Fruit fly (Drosophila melanogaster) whole organism, embryonic: ENCODE data around the gene trem.

Experiments
- Ada2b ChIP-seq: fragments of 200-800 bp; sonication (Bioruptor generic); IDR thresholded peaks from 2 replicates; pipeline ENCODE4 v1.3.6; 2022; ENCODE audit warnings: missing biosample characterization, missing genetic modification characterization
- Adf1 ChIP-seq: fragments of 200-800 bp; sonication (Bioruptor generic); IDR thresholded peaks from 2 replicates; pipeline ENCODE4 v1.3.6; 2022; ENCODE audit warnings: missing biosample characterization, missing genetic modification characterization
- CG1024 ChIP-seq: fragments of 200-800 bp; sonication (Bioruptor generic); IDR thresholded peaks from 2 replicates; pipeline ENCODE4 v1.3.6; 2022; ENCODE audit warnings: missing biosample characterization, missing genetic modification characterization
- CG10959 ChIP-seq: fragments of 200-800 bp; sonication (Bioruptor generic); IDR thresholded peaks from 2 replicates; pipeline ENCODE4 v1.3.6; 2022; ENCODE audit warnings: missing biosample characterization, missing genetic modification characterization
- CG11398 ChIP-seq: fragments of 200-800 bp; sonication (Bioruptor generic); optimal IDR thresholded peaks from 2 replicates; lab custom pipeline; 2016; ENCODE audit warnings: missing biosample characterization, missing genetic modification characterization
- CG12391 ChIP-seq: fragments of 200-800 bp; sonication (Bioruptor generic); optimal IDR thresholded peaks from 3 replicates; lab custom pipeline; 2018; ENCODE audit warnings: missing biosample characterization, mild to moderate bottlenecking, missing genetic modification characterization, moderate library complexity
- CG13624 ChIP-seq: fragments of 200-800 bp; sonication (Bioruptor generic); optimal IDR thresholded peaks from 2 replicates; lab custom pipeline; 2016; ENCODE audit warnings: missing biosample characterization, missing genetic modification characterization
- CG1602 ChIP-seq: fragments of 200-800 bp; sonication (Bioruptor generic); optimal IDR thresholded peaks from 3 replicates; lab custom pipeline; 2016; ENCODE audit warnings: missing biosample characterization, missing genetic modification characterization
- CG1603 ChIP-seq: fragments of 200-800 bp; sonication (Bioruptor generic); optimal IDR thresholded peaks from 2 replicates; lab custom pipeline; 2019; ENCODE audit warnings: missing biosample characterization, mild to moderate bottlenecking, missing genetic modification characterization, moderate library complexity
- CG1647 ChIP-seq: fragments of 200-800 bp; sonication (Bioruptor generic); optimal IDR thresholded peaks from 3 replicates; lab custom pipeline; 2016; ENCODE audit warnings: missing biosample characterization, missing genetic modification characterization
- CG16813 ChIP-seq: fragments of 200-800 bp; sonication (Bioruptor generic); IDR thresholded peaks from 3 replicates; pipeline ENCODE4 v1.3.6; 2022; ENCODE audit warnings: missing biosample characterization, missing genetic modification characterization; ENCODE audit not compliant: partially characterized antibody
- CG17359 ChIP-seq: fragments of 200-800 bp; sonication (Bioruptor generic); optimal IDR thresholded peaks from 3 replicates; lab custom pipeline; 2018; ENCODE audit warnings: missing biosample characterization, mild to moderate bottlenecking, missing genetic modification characterization, moderate library complexity
- CG1792 ChIP-seq: fragments of 200-800 bp; sonication (Bioruptor generic); optimal IDR thresholded peaks from 2 replicates; lab custom pipeline; 2016; ENCODE audit warnings: missing biosample characterization, missing genetic modification characterization
- CG2120 ChIP-seq: fragments of 200-800 bp; sonication (Bioruptor generic); optimal IDR thresholded peaks from 3 replicates; lab custom pipeline; 2016; ENCODE audit warnings: missing biosample characterization, missing genetic modification characterization
- CG3407 ChIP-seq: fragments of 200-800 bp; sonication (Bioruptor generic); optimal IDR thresholded peaks from 2 replicates; lab custom pipeline; 2018; ENCODE audit warnings: missing biosample characterization, mild to moderate bottlenecking, missing genetic modification characterization
- CG3847 ChIP-seq: fragments of 200-800 bp; sonication (Bioruptor generic); IDR thresholded peaks from 2 replicates; pipeline ENCODE4 v1.3.6; 2022; ENCODE audit warnings: missing biosample characterization, missing genetic modification characterization
- CG42726 ChIP-seq: fragments of 200-800 bp; sonication (Bioruptor generic); IDR thresholded peaks from 2 replicates; pipeline ENCODE4 v1.3.6; 2022; ENCODE audit warnings: missing biosample characterization, missing genetic modification characterization; ENCODE audit not compliant: partially characterized antibody
- CG6765 ChIP-seq: fragments of 200-800 bp; sonication (Bioruptor generic); optimal IDR thresholded peaks from 3 replicates; lab custom pipeline; 2017; ENCODE audit warnings: missing biosample characterization, mild to moderate bottlenecking, missing genetic modification characterization
- CG7928 ChIP-seq: fragments of 200-800 bp; sonication (Bioruptor generic); optimal IDR thresholded peaks from 2 replicates; lab custom pipeline; 2017; ENCODE audit warnings: missing biosample characterization, mild to moderate bottlenecking, missing genetic modification characterization
- CG9876 ChIP-seq: fragments of 200-800 bp; sonication (Bioruptor generic); optimal IDR thresholded peaks from 2 replicates; lab custom pipeline; 2016; ENCODE audit warnings: missing biosample characterization, missing genetic modification characterization
- CG9932 ChIP-seq: fragments of 200-800 bp; sonication (Bioruptor generic); IDR thresholded peaks from 2 replicates; pipeline ENCODE4 v1.3.6; 2022; ENCODE audit warnings: missing biosample characterization, missing genetic modification characterization
- CrebB ChIP-seq: fragments of 200-800 bp; sonication (Bioruptor generic); optimal IDR thresholded peaks from 3 replicates; lab custom pipeline; 2018; ENCODE audit warnings: missing biosample characterization, mild to moderate bottlenecking, missing genetic modification characterization
- Dad ChIP-seq: fragments of 200-800 bp; sonication (Bioruptor generic); optimal IDR thresholded peaks from 3 replicates; lab custom pipeline; 2016; ENCODE audit warnings: missing biosample characterization, missing genetic modification characterization
- Dek ChIP-seq: fragments of 200-800 bp; sonication (Bioruptor generic); optimal IDR thresholded peaks from 3 replicates; lab custom pipeline; 2019; ENCODE audit warnings: missing biosample characterization, mild to moderate bottlenecking, missing genetic modification characterization, moderate library complexity
- Dfd ChIP-seq, 2 experiments: fragments of >200 bp; optimal IDR thresholded peaks; 2 replicates each; lab custom pipeline; 2017; ENCODE audit warnings: missing biosample characterization in 2 of 2, missing genetic modification characterization in 2 of 2
- ERR ChIP-seq: fragments of 200-800 bp; sonication (Bioruptor generic); optimal IDR thresholded peaks from 2 replicates; lab custom pipeline; 2016; ENCODE audit warnings: missing biosample characterization, missing genetic modification characterization
- Gsc ChIP-seq: fragments of 200-800 bp; sonication (Bioruptor generic); IDR thresholded peaks from 2 replicates; pipeline ENCODE4 v1.3.6; 2022; ENCODE audit warnings: missing biosample characterization, missing genetic modification characterization
- Gug ChIP-seq: fragments of 200-800 bp; sonication (Bioruptor generic); IDR thresholded peaks from 4 replicates; pipeline ENCODE4 v1.3.6; 2022; ENCODE audit warnings: missing biosample characterization, missing genetic modification characterization
- HLH4C ChIP-seq: fragments of 200-800 bp; sonication (Bioruptor generic); IDR thresholded peaks from 3 replicates; pipeline ENCODE4 v1.3.6; 2022; ENCODE audit warnings: missing biosample characterization, missing genetic modification characterization; ENCODE audit not compliant: partially characterized antibody
- Hey ChIP-seq: fragments of 200-800 bp; sonication (Bioruptor generic); optimal IDR thresholded peaks from 3 replicates; lab custom pipeline; 2018; ENCODE audit warnings: missing biosample characterization, mild to moderate bottlenecking, missing genetic modification characterization
- Mes4 ChIP-seq: fragments of 200-800 bp; sonication (Bioruptor generic); optimal IDR thresholded peaks from 2 replicates; lab custom pipeline; 2016; ENCODE audit warnings: missing biosample characterization, missing genetic modification characterization
- Mrtf ChIP-seq: fragments of 200-800 bp; sonication (Bioruptor generic); IDR thresholded peaks from 3 replicates; pipeline ENCODE4 v1.3.6; 2022; ENCODE audit warnings: missing biosample characterization, missing genetic modification characterization
- amos ChIP-seq: fragments of 200-800 bp; sonication (Bioruptor generic); IDR thresholded peaks from 2 replicates; pipeline ENCODE4 v1.3.6; 2022; ENCODE audit warnings: missing biosample characterization, missing genetic modification characterization; ENCODE audit not compliant: partially characterized antibody
- chm ChIP-seq: fragments of 200-800 bp; sonication (Bioruptor generic); IDR thresholded peaks from 2 replicates; pipeline ENCODE4 v1.3.6; 2022; ENCODE audit warnings: missing biosample characterization, missing genetic modification characterization
- dysf ChIP-seq: fragments of 200-800 bp; sonication (Bioruptor generic); IDR thresholded peaks from 3 replicates; pipeline ENCODE4 v1.3.6; 2022; ENCODE audit warnings: missing biosample characterization, missing genetic modification characterization
- gfzf ChIP-seq: fragments of 200-800 bp; sonication (Bioruptor generic); optimal IDR thresholded peaks from 2 replicates; lab custom pipeline; 2016; ENCODE audit warnings: missing biosample characterization, mild to moderate bottlenecking, missing genetic modification characterization, moderate library complexity
- knrl ChIP-seq: fragments of 200-800 bp; sonication (Bioruptor generic); IDR thresholded peaks from 3 replicates; pipeline ENCODE4 v1.3.6; 2022; ENCODE audit warnings: missing biosample characterization, missing genetic modification characterization; ENCODE audit not compliant: partially characterized antibody
- lbe ChIP-seq: fragments of 200-800 bp; sonication (Bioruptor generic); optimal IDR thresholded peaks from 2 replicates; lab custom pipeline; 2016; ENCODE audit warnings: missing biosample characterization, mild to moderate bottlenecking, missing genetic modification characterization
- onecut ChIP-seq: fragments of 200-800 bp; sonication (Bioruptor generic); IDR thresholded peaks from 2 replicates; pipeline ENCODE4 v1.3.6; 2022; ENCODE audit warnings: missing biosample characterization, missing genetic modification characterization
- pnt ChIP-seq: fragments of 200-800 bp; sonication (Bioruptor generic); optimal IDR thresholded peaks from 3 replicates; lab custom pipeline; 2016; ENCODE audit warnings: missing biosample characterization, missing genetic modification characterization
- pzg ChIP-seq: fragments of 200-800 bp; sonication (Bioruptor generic); optimal IDR thresholded peaks from 3 replicates; lab custom pipeline; 2018; ENCODE audit warnings: missing biosample characterization, mild to moderate bottlenecking, missing genetic modification characterization, moderate library complexity
- ranshi ChIP-seq: fragments of 200-800 bp; sonication (Bioruptor generic); IDR thresholded peaks from 2 replicates; pipeline ENCODE4 v1.3.6; 2022; ENCODE audit warnings: missing biosample characterization, missing genetic modification characterization
- sc ChIP-seq, 3 experiments: fragments of >200 bp in 2 of 3; fragments of 200-800 bp in 1 of 3; sonication (Bioruptor generic) in 1 of 3; optimal IDR thresholded peaks; 2 replicates in 2 of 3; 3 replicates in 1 of 3; lab custom pipeline; 2017; ENCODE audit warnings: mild to moderate bottlenecking in 1 of 3, missing biosample characterization in 1 of 3, missing genetic modification characterization in 1 of 3, missing genetic modification reagents in 1 of 3
- sens ChIP-seq: fragments of 200-800 bp; sonication (Bioruptor generic); peaks from one replicate; lab custom pipeline; 2016; ENCODE audit warnings: missing biosample characterization, missing genetic modification characterization
- seq ChIP-seq: fragments of 200-800 bp; sonication (Bioruptor generic); IDR thresholded peaks from 2 replicates; pipeline ENCODE4 v1.3.6; 2022; ENCODE audit warnings: missing biosample characterization, missing genetic modification characterization
- slbo ChIP-seq: fragments of 200-800 bp; sonication (Bioruptor generic); IDR thresholded peaks from 2 replicates; pipeline ENCODE4 v1.3.6; 2022; ENCODE audit warnings: missing biosample characterization, missing genetic modification characterization
- tll ChIP-seq, 2 experiments: fragments of 200-800 bp in 1 of 2; fragments of >200 bp in 1 of 2; sonication (Bioruptor generic) in 1 of 2; optimal IDR thresholded peaks; 2 replicates each; lab custom pipeline; 2017 to 2019; ENCODE audit warnings: missing biosample characterization in 2 of 2, missing genetic modification characterization in 2 of 2, mild to moderate bottlenecking in 1 of 2, moderate library complexity in 1 of 2
- vfl ChIP-seq: fragments of 200-800 bp; sonication (Bioruptor generic); optimal IDR thresholded peaks from 2 replicates; lab custom pipeline; 2016; ENCODE audit warnings: missing biosample characterization, missing genetic modification characterization
- vvl ChIP-seq: fragments of 200-800 bp; sonication (Bioruptor generic); IDR thresholded peaks from 2 replicates; pipeline ENCODE4 v1.3.6; 2022; ENCODE audit warnings: missing biosample characterization, missing genetic modification characterization
- zf30C ChIP-seq: fragments of 200-800 bp; sonication (Bioruptor generic); optimal IDR thresholded peaks from 3 replicates; lab custom pipeline; 2018; ENCODE audit warnings: missing biosample characterization, mild to moderate bottlenecking, missing genetic modification characterization
- zfh1 ChIP-seq: fragments of 200-800 bp; sonication (Bioruptor generic); IDR thresholded peaks from 3 replicates; pipeline ENCODE4 v1.3.6; 2022; ENCODE audit warnings: missing biosample characterization, missing genetic modification characterization

trem gene

DNA sequence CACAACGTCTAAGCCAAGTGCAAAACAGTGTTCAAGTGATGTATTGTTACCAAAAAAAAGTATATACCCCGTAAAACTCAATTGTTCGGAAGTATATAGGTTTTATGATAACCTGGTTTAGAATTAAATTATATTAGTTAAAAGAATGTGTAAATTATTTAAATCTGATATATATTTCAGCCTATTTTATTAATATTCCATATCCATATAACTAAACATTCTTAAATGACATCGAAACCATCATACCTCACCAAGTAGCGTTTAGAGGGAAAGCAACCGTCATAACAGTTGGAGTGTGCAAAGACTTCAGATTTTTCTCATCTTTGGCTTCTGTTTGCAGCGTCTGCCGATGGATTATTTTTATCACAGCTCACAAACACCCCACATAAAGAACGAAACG lies 31.6 kb downstream of the trem start (continued):
- no peak for TF ChIP-seq CG16813 (GFP tag; lab: Robert Waterston, UW)
- TF ChIP-seq CG3407 (GFP tag; lab: Kevin White, UChicago), result peak; percentile 67
- peak; percentile 63 for TF ChIP-seq CG2120 (GFP tag; lab: Kevin White, UChicago)
- TF ChIP-seq CG17359 (tag; lab: Kevin White, UChicago), result peak; percentile 90
- no peak for TF ChIP-seq CG42726 (GFP tag; lab: Robert Waterston, UW)
- TF ChIP-seq zfh1, result peak; percentile 89
- TF ChIP-seq HLH4C (GFP tag; lab: Robert Waterston, UW), result no peak
- TF ChIP-seq tll (GFP tag; optimal IDR thresholded peaks at IDR 0.05; lab: Kevin White, UChicago), result no peak
- peak; percentile 79 for TF ChIP-seq dysf (GFP tag; lab: Robert Waterston, UW)
- no peak for TF ChIP-seq Hey (tag; lab: Kevin White, UChicago)
- no peak for TF ChIP-seq gfzf (GFP tag; lab: Kevin White, UChicago)
- no peak for TF ChIP-seq CG11398 (GFP tag; lab: Kevin White, UChicago)
- peak; percentile 83; the same call in 1 of the 2 replicates for TF ChIP-seq ranshi (GFP tag; lab: Robert Waterston, UW)
- TF ChIP-seq CG9932 (GFP tag; lab: Robert Waterston, UW), result peak; percentile 77
- TF ChIP-seq CG12391, result peak; percentile 89
- TF ChIP-seq Dek (tag; lab: Kevin White, UChicago), result peak; percentile 73
- no peak for TF ChIP-seq pnt (GFP tag; lab: Kevin White, UChicago)
- no peak for TF ChIP-seq Dfd (GFP tag; optimal IDR thresholded peaks at IDR 0.05; lab: Kevin White, UChicago)
- no peak for TF ChIP-seq seq (GFP tag; lab: Robert Waterston, UW)
- TF ChIP-seq vvl, result peak; percentile 92
- peak; percentile 61; the same call in 1 of the 2 replicates for TF ChIP-seq chm (GFP tag; lab: Robert Waterston, UW)
- TF ChIP-seq CG1602 (GFP tag; lab: Kevin White, UChicago), result peak; percentile 61
- peak; percentile 62 for TF ChIP-seq CG10959 (GFP tag; lab: Robert Waterston, UW)
- TF ChIP-seq Mes4 (GFP tag; lab: Kevin White, UChicago), result no peak
- peak; percentile 79 for TF ChIP-seq sens (GFP tag; lab: Kevin White, UChicago)
- TF ChIP-seq CG1024, result peak; percentile 55; the same call in 1 of the 2 replicates
- TF ChIP-seq Gug (GFP tag; lab: Robert Waterston, UW), result peak; percentile 45; the same call in 1 of the 4 replicates
- TF ChIP-seq knrl, result no peak
- peak; percentile 23 for TF ChIP-seq lbe
- peak; percentile 56 for TF ChIP-seq CG1603 (tag; lab: Kevin White, UChicago)
- peak; percentile 90 for TF ChIP-seq slbo (GFP tag; lab: Robert Waterston, UW)
- TF ChIP-seq Ada2b (GFP tag; lab: Robert Waterston, UW), result peak; percentile 75
- no peak for TF ChIP-seq CG1647 (GFP tag; lab: Kevin White, UChicago)
- no peak for TF ChIP-seq sc (optimal IDR thresholded peaks at IDR 0.05; lab: Kevin White, UChicago)
- peak; percentile 38 for TF ChIP-seq sc (GFP tag; optimal IDR thresholded peaks at IDR 0.05; lab: Kevin White, UChicago)
- TF ChIP-seq CG6765 (GFP tag; lab: Kevin White, UChicago), result peak; percentile 38
- no peak for TF ChIP-seq amos (GFP tag; lab: Robert Waterston, UW)
- peak; percentile 35 for TF ChIP-seq CG7928 (GFP tag; lab: Kevin White, UChicago)
- TF ChIP-seq CG1792 (GFP tag; lab: Kevin White, UChicago), result no peak
- no peak for TF ChIP-seq Dad
- no peak for TF ChIP-seq ERR (GFP tag; lab: Kevin White, UChicago)
- TF ChIP-seq Mrtf (GFP tag; lab: Robert Waterston, UW), result peak; percentile 63; the same call in 1 of the 3 replicates
- no peak for TF ChIP-seq zf30C
- no peak for TF ChIP-seq CG9876 (GFP tag; lab: Kevin White, UChicago)
- peak; percentile 63 for TF ChIP-seq CrebB (tag; lab: Kevin White, UChicago)
- TF ChIP-seq pzg (GFP tag; lab: Kevin White, UChicago), result no peak
- TF ChIP-seq onecut, result peak; percentile 72
- peak; percentile 64 for TF ChIP-seq CG3847 (GFP tag; lab: Robert Waterston, UW)
- TF ChIP-seq Adf1, result peak; percentile 11; the same call in 1 of the 2 replicates
- TF ChIP-seq vfl (GFP tag; lab: Kevin White, UChicago), result no peak
- TF ChIP-seq Gsc, result no peak
- no peak for TF ChIP-seq CG13624
